Comparison of ENCODE assay signal across 1 fruit fly cellular context in genomic region chrX:6224225-6225190, dm6.
TF ChIP-seq lines count a peak whose summit lies in the region.

Gene sqh, minus strand, starts transcription at chrX:6225140.

TF ChIP-seq in whole organism, embryonic, 481 proteins besides CTCF, POLR2A, EP300 and RAD21 (continued from another document):
- TF ChIP-seq croc (GFP tag; conservative IDR thresholded peaks at IDR 0.05; lab: Robert Waterston, UW) (peak; percentile 87), CG4360 (GFP tag; IDR thresholded peaks at IDR 0.05; lab: Robert Waterston, UW) (peak; percentile 74; the same call in 1 of the 2 replicates), caup (GFP tag; optimal IDR thresholded peaks at IDR 0.05; lab: Kevin White, UChicago; ENCODE audit: severe bottlenecking) (peak; percentile 84), Lhr (GFP tag; optimal IDR thresholded peaks at IDR 0.05; lab: Kevin White, UChicago) (peak; percentile 75), Fer3 (tag; optimal IDR thresholded peaks at IDR 0.05; lab: Kevin White, UChicago) (peak; percentile 85), CG3847 (GFP tag; IDR thresholded peaks at IDR 0.05; lab: Robert Waterston, UW) (peak; percentile 93), Ets65A (GFP tag; lab: Kevin White, UChicago) (peak; percentile 94), sd (tag; optimal IDR thresholded peaks at IDR 0.05; lab: Kevin White, UChicago) (peak; percentile 86), Ssrp (tag; optimal IDR thresholded peaks at IDR 0.05; lab: Kevin White, UChicago) (peak; percentile 84), Doc3 (GFP tag; IDR thresholded peaks at IDR 0.05; lab: Robert Waterston, UW; ENCODE audit: partially characterized antibody) (no peak), zf30C (GFP tag; optimal IDR thresholded peaks at IDR 0.05; lab: Kevin White, UChicago) (no peak), CG9797 (GFP tag; optimal IDR thresholded peaks at IDR 0.05; lab: Kevin White, UChicago) (no peak), CG5180 (GFP tag; optimal IDR thresholded peaks at IDR 0.05; lab: Kevin White, UChicago) (peak; percentile 73), tin (GFP tag; optimal IDR thresholded peaks at IDR 0.05; lab: Kevin White, UChicago) (peak; percentile 78), sens (GFP tag; lab: Kevin White, UChicago) (peak; percentile 92), btn (GFP tag; optimal IDR thresholded peaks at IDR 0.05; lab: Kevin White, UChicago) (no peak), CG8944 (GFP tag; optimal IDR thresholded peaks at IDR 0.05; lab: Kevin White, UChicago) (peak; percentile 37), Lpt (GFP tag; optimal IDR thresholded peaks at IDR 0.05; lab: Kevin White, UChicago) (no peak), shn (GFP tag; optimal IDR thresholded peaks at IDR 0.05; lab: Kevin White, UChicago) (peak; percentile 36), ato (GFP tag; IDR thresholded peaks at IDR 0.05; lab: Robert Waterston, UW; ENCODE audit: partially characterized antibody) (no peak), ash1 (GFP tag; optimal IDR thresholded peaks at IDR 0.05; lab: Kevin White, UChicago) (no peak), CG31388 (GFP tag; optimal IDR thresholded peaks at IDR 0.05; lab: Kevin White, UChicago) (peak; percentile 72), odd (GFP tag; optimal IDR thresholded peaks at IDR 0.05; lab: Kevin White, UChicago) (peak; percentile 92), dpn (GFP tag; optimal IDR thresholded peaks at IDR 0.05; lab: Kevin White, UChicago) (peak; percentile 52 to 85), HLH3B (GFP tag; IDR thresholded peaks at IDR 0.05; lab: Robert Waterston, UW) (peak; percentile 90), ewg (GFP tag; optimal IDR thresholded peaks at IDR 0.05; lab: Kevin White, UChicago) (peak; percentile 88), Hr39 (optimal IDR thresholded peaks at IDR 0.05; lab: Kevin White, UChicago) (no peak), tna (GFP tag; IDR thresholded peaks at IDR 0.05; lab: Robert Waterston, UW; ENCODE audit: partially characterized antibody) (no peak), CG12236 (GFP tag; optimal IDR thresholded peaks at IDR 0.05; lab: Kevin White, UChicago) (no peak), nmo (GFP tag; optimal IDR thresholded peaks at IDR 0.05; lab: Kevin White, UChicago) (peak; percentile 92), wor (GFP tag; IDR thresholded peaks at IDR 0.05; lab: Robert Waterston, UW) (peak; percentile 81), CG18764 (GFP tag; optimal IDR thresholded peaks at IDR 0.05; lab: Kevin White, UChicago) (peak; percentile 50), CG13296 (GFP tag; optimal IDR thresholded peaks at IDR 0.05; lab: Kevin White, UChicago) (peak; percentile 91), psq (GFP tag; optimal IDR thresholded peaks at IDR 0.05; lab: Kevin White, UChicago) (peak; percentile 50), Rfx (GFP tag; IDR thresholded peaks at IDR 0.05; lab: Robert Waterston, UW) (peak; percentile 95), Dfd (GFP tag; optimal IDR thresholded peaks at IDR 0.05; lab: Kevin White, UChicago) (no peak), gce (GFP tag; IDR thresholded peaks at IDR 0.05; lab: Robert Waterston, UW) (peak; percentile 57; the same call in 2 of the 3 replicates), Sox100B (GFP tag; optimal IDR thresholded peaks at IDR 0.05; lab: Kevin White, UChicago) (peak; percentile 90), corto (GFP tag; optimal IDR thresholded peaks at IDR 0.05; lab: Kevin White, UChicago) (peak; percentile 84)
